Fruit fly (Drosophila melanogaster) whole organism, pupa: ENCODE data around the gene CG34034.

Experiments
- CG10348 ChIP-seq: fragments of 200-800 bp; sonication (Bioruptor generic); IDR thresholded peaks from 2 replicates; pipeline ENCODE4 v1.3.6; 2022; ENCODE audit warnings: missing biosample characterization, missing genetic modification characterization
- CG12605 ChIP-seq: fragments of 200-800 bp; sonication (Bioruptor generic); IDR thresholded peaks from 2 replicates; pipeline ENCODE4 v1.3.6; 2022; ENCODE audit warnings: missing biosample characterization, missing genetic modification characterization
- CG13204 ChIP-seq: fragments of 200-800 bp; sonication (Bioruptor generic); optimal IDR thresholded peaks from 2 replicates; lab custom pipeline; 2018; ENCODE audit warnings: missing biosample characterization, mild to moderate bottlenecking, missing genetic modification characterization, moderate library complexity
- CG14655 ChIP-seq: fragments of 200-800 bp; sonication (Bioruptor generic); optimal IDR thresholded peaks from 3 replicates; lab custom pipeline; 2017; ENCODE audit warnings: mild to moderate bottlenecking, missing biosample characterization, missing genetic modification reagents, missing genetic modification characterization
- CG15710 ChIP-seq: fragments of 200-800 bp; sonication (Bioruptor generic); optimal IDR thresholded peaks from 2 replicates; lab custom pipeline; 2018; ENCODE audit warnings: missing biosample characterization, mild to moderate bottlenecking, missing genetic modification characterization, moderate library complexity
- CG17806 ChIP-seq: fragments of 200-800 bp; sonication (Bioruptor generic); optimal IDR thresholded peaks from 2 replicates; lab custom pipeline; 2018; ENCODE audit warnings: missing biosample characterization, mild to moderate bottlenecking, missing genetic modification characterization, moderate library complexity
- CG32121 ChIP-seq: fragments of 200-800 bp; sonication (Bioruptor generic); IDR thresholded peaks from 2 replicates; pipeline ENCODE4 v1.3.6; 2022; ENCODE audit warnings: missing biosample characterization, missing genetic modification characterization
- CG34367 ChIP-seq: fragments of 200-800 bp; sonication (Bioruptor generic); optimal IDR thresholded peaks from 2 replicates; lab custom pipeline; 2018; ENCODE audit warnings: missing biosample characterization, mild to moderate bottlenecking, missing genetic modification characterization
- CG4496 ChIP-seq: fragments of 200-800 bp; sonication (Bioruptor generic); IDR thresholded peaks from 3 replicates; pipeline ENCODE4 v1.3.6; 2022; ENCODE audit warnings: missing biosample characterization, missing genetic modification characterization
- CG8159 ChIP-seq: fragments of 200-800 bp; sonication (Bioruptor generic); optimal IDR thresholded peaks from 3 replicates; lab custom pipeline; 2018; ENCODE audit warnings: missing biosample characterization, mild to moderate bottlenecking, missing genetic modification characterization, moderate library complexity
- CG8301 ChIP-seq: fragments of 200-800 bp; sonication (Bioruptor generic); optimal IDR thresholded peaks from 2 replicates; lab custom pipeline; 2018; ENCODE audit warnings: missing biosample characterization, mild to moderate bottlenecking, missing genetic modification characterization
- CG9948 ChIP-seq: fragments of 200-800 bp; sonication (Bioruptor generic); optimal IDR thresholded peaks from 2 replicates; lab custom pipeline; 2018; ENCODE audit warnings: missing biosample characterization, mild to moderate bottlenecking, missing genetic modification characterization, moderate library complexity
- D1 ChIP-seq: fragments of 200-800 bp; sonication (Bioruptor generic); optimal IDR thresholded peaks from 2 replicates; lab custom pipeline; 2018; ENCODE audit warnings: missing biosample characterization, mild to moderate bottlenecking, missing genetic modification characterization, moderate library complexity
- EcR ChIP-seq: fragments of 200-800 bp; sonication (Bioruptor generic); optimal IDR thresholded peaks from 3 replicates; lab custom pipeline; 2019; ENCODE audit warnings: missing biosample characterization, missing genetic modification characterization, mild to moderate bottlenecking, moderate library complexity, missing genetic modification reagents
- Ets98B ChIP-seq: fragments of 200-800 bp; sonication (Bioruptor generic); IDR thresholded peaks from 2 replicates; pipeline ENCODE4 v1.3.6; 2022; ENCODE audit warnings: missing biosample characterization, missing genetic modification characterization
- Pif1A ChIP-seq: fragments of 200-800 bp; sonication (Bioruptor generic); optimal IDR thresholded peaks from 3 replicates; lab custom pipeline; 2016; ENCODE audit warnings: missing biosample characterization, missing genetic modification characterization
- Pif1B ChIP-seq: fragments of 200-800 bp; sonication (Bioruptor generic); optimal IDR thresholded peaks from 3 replicates; lab custom pipeline; 2016; ENCODE audit warnings: missing biosample characterization, missing genetic modification characterization
- Snoo ChIP-seq: fragments of 200-800 bp; sonication (Bioruptor generic); optimal IDR thresholded peaks from 3 replicates; lab custom pipeline; 2017; ENCODE audit warnings: missing biosample characterization, mild to moderate bottlenecking, missing genetic modification characterization, inconsistent platforms
- fd96Ca ChIP-seq: fragments of 200-800 bp; sonication (Bioruptor generic); IDR thresholded peaks from 3 replicates; pipeline ENCODE4 v1.3.6; 2022; ENCODE audit warnings: missing biosample characterization, missing genetic modification characterization
- gl ChIP-seq: fragments of 200-800 bp; sonication (Bioruptor generic); optimal IDR thresholded peaks from 2 replicates; lab custom pipeline; 2018; ENCODE audit warnings: missing biosample characterization, mild to moderate bottlenecking, missing genetic modification characterization
- rn ChIP-seq: fragments of 200-800 bp; sonication (Bioruptor generic); IDR thresholded peaks from 2 replicates; pipeline ENCODE4 v1.3.6; 2022; ENCODE audit warnings: missing biosample characterization, missing genetic modification characterization

Gene CG34034

DNA sequence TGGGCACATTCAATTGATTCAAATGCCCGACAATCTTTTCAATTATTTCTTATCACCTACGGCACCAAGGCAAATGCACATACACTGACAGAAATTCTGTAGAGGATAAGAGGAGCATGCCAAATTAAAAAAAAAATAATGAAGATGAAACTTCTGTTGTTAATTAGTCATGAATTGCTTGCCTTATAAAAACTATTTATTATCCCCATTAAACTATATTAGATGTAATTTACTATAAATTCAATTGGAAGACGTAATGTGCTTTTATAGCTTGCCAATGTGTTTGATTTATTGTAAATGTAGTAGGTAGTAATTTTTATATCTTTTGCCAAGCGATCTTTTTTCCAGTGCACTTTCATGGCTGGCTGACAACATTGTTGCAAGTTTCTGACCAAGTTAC lies 7.2 kb downstream of the CG34034 start:
- peak; percentile 59; the same call in 1 of the 2 replicates for TF ChIP-seq CG32121 (GFP tag; lab: Robert Waterston, UW)
- peak; percentile 29 for TF ChIP-seq CG14655
- 0 out of 3 replicates have a peak, but pooled peaks have one; percentile 33 for TF ChIP-seq CG4496 (GFP tag; lab: Robert Waterston, UW)
- peak; percentile 56; the same call in 1 of the 2 replicates for TF ChIP-seq Ets98B (GFP tag; lab: Robert Waterston, UW)
- no peak for TF ChIP-seq CG8301 (tag; lab: Kevin White, UChicago)
- no peak for TF ChIP-seq CG8159 (tag; lab: Kevin White, UChicago)

- TF ChIP-seq CG8301 (tag; lab: Kevin White, UChicago) (no peak), Pif1B (no peak), gl (no peak), CG15710 (tag; lab: Kevin White, UChicago) (no peak), rn (GFP tag; lab: Robert Waterston, UW) (no peak), Snoo (tag; lab: Kevin White, UChicago) (no peak), D1 (no peak), CG10348 (GFP tag; lab: Robert Waterston, UW) (no peak), Ets98B (GFP tag; lab: Robert Waterston, UW) (no peak), CG17806 (no peak), CG4496 (GFP tag; lab: Robert Waterston, UW) (no peak), CG32121 (GFP tag; lab: Robert Waterston, UW) (no peak), Pif1A (GFP tag; lab: Kevin White, UChicago) (no peak)
Measured at dm6 chr3R:21730955-21731354, 8.0 kb downstream of the CG34034 start.

DNA sequence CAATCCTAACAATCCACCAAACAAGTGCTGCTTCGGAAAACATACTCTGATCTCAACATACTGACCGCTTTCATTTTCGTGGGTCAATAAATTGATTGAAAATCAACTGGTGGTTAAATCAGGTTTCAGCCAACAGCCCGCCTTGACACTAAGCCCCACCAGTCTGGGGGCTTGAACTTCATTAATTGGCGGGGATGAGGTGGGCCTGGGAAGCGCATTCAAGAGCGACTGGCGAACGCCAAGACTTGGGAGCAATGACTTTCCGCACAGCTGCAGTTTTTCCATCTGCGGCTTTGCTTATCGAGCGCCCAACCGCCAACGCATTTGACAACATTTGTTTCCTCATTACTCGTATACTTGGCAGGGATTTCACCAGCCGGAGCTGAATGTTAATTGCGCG lies 12.3 kb downstream of the CG34034 start:
- TF ChIP-seq CG34367 (tag; lab: Kevin White, UChicago), result no peak
- peak; percentile 60 for TF ChIP-seq EcR (GFP tag; lab: Kevin White, UChicago)
- 0 out of 3 replicates have a peak, but pooled peaks have one; percentile 22 for TF ChIP-seq CG4496 (GFP tag; lab: Robert Waterston, UW)
- no peak for TF ChIP-seq gl
- no peak for TF ChIP-seq CG8301 (tag; lab: Kevin White, UChicago)

- TF ChIP-seq CG12605 (GFP tag; lab: Robert Waterston, UW) (no peak), CG8301 (tag; lab: Kevin White, UChicago) (peak; percentile 37), CG17806 (no peak), CG32121 (GFP tag; lab: Robert Waterston, UW) (no peak), CG10348 (GFP tag; lab: Robert Waterston, UW) (no peak), rn (GFP tag; lab: Robert Waterston, UW) (no peak), CG34367 (tag; lab: Kevin White, UChicago) (no peak), fd96Ca (GFP tag; lab: Robert Waterston, UW) (no peak), Pif1B (no peak), CG15710 (tag; lab: Kevin White, UChicago) (peak; percentile 17), CG14655 (peak; percentile 58), EcR (GFP tag; lab: Kevin White, UChicago) (no peak), Snoo (tag; lab: Kevin White, UChicago) (no peak), CG9948 (tag; lab: Kevin White, UChicago) (no peak), gl (no peak), D1 (no peak), Ets98B (GFP tag; lab: Robert Waterston, UW) (no peak), CG13204 (GFP tag; lab: Kevin White, UChicago) (no peak), Pif1A (GFP tag; lab: Kevin White, UChicago) (no peak), CG8159 (tag; lab: Kevin White, UChicago) (peak; percentile 57), CG4496 (GFP tag; lab: Robert Waterston, UW) (0 out of 3 replicates have a peak, but pooled peaks have one; percentile 20)
- TF ChIP-seq, all 21 proteins: peak for 5
Measured at dm6 chr3R:21722457-21722856, 16.5 kb downstream of the CG34034 start.

DNA sequence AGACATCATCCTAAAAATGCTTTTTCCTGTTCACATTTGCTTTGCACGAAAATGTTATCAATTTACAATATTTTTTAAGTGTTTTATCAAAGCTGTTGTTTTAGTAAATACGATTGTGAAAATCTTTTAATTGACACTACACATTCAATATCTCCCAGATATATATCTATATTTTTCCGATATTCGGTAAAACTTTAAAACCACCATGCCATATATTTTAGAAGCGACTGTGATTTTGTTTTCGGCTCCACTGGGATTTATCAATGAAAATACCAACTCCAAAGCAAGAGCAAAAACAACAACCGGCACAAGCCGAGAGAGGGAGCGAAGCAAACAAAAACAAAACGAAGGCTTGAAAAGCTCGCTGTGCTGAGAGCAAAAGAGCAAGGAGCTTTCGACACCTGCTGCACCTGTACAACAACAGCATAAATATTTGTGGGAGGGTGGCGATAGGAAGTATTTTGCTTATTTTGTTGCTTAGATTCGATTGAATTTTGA lies 18.9 kb downstream of the CG34034 start:
- TF ChIP-seq CG17806, result peak; percentile 75
- no peak for TF ChIP-seq fd96Ca (GFP tag; lab: Robert Waterston, UW)
- TF ChIP-seq CG13204 (GFP tag; lab: Kevin White, UChicago), result peak; percentile 26
- TF ChIP-seq CG10348 (GFP tag; lab: Robert Waterston, UW), result no peak
- TF ChIP-seq CG34367 (tag; lab: Kevin White, UChicago), result peak; percentile 63
- no peak for TF ChIP-seq EcR (GFP tag; lab: Kevin White, UChicago)
- TF ChIP-seq CG32121 (GFP tag; lab: Robert Waterston, UW), result peak; percentile 82
- peak; percentile 79 for TF ChIP-seq CG9948 (tag; lab: Kevin White, UChicago)
- TF ChIP-seq D1, result peak; percentile 67
- TF ChIP-seq CG12605 (GFP tag; lab: Robert Waterston, UW), result peak; percentile 43; the same call in 1 of the 2 replicates
- peak; percentile 67 for TF ChIP-seq rn (GFP tag; lab: Robert Waterston, UW)
- peak; percentile 75 for TF ChIP-seq CG15710 (tag; lab: Kevin White, UChicago)
- peak; percentile 79 for TF ChIP-seq Pif1A (GFP tag; lab: Kevin White, UChicago)
- TF ChIP-seq CG8301 (tag; lab: Kevin White, UChicago), result peak; percentile 83
- TF ChIP-seq Pif1B, result peak; percentile 64
- TF ChIP-seq gl, result peak; percentile 47
- peak; percentile 79 for TF ChIP-seq CG8159 (tag; lab: Kevin White, UChicago)
- peak; percentile 81 for TF ChIP-seq Snoo (tag; lab: Kevin White, UChicago)
- peak; percentile 85 for TF ChIP-seq CG4496 (GFP tag; lab: Robert Waterston, UW)
- peak; percentile 85 for TF ChIP-seq CG14655
- peak; percentile 77 for TF ChIP-seq Ets98B (GFP tag; lab: Robert Waterston, UW)
